Worm (Caenorhabditis elegans): ENCODE measurements around the gene T24E12.6.

ce11 chrII:3808104-3808503, 46.6 kb upstream of the T24E12.6 start, which contains the start of gene F54D10.5:
- TF ChIP-seq dao-5 (tag; optimal IDR thresholded peaks at IDR 0.05) = no peak
- no peak for TF ChIP-seq him-1 (tag; optimal IDR thresholded peaks at IDR 0.05)

All from whole organism, L4/young adult.